Fruit fly (Drosophila melanogaster) whole organism, embryonic: ENCODE measurements around the gene CG4576.

Experiments used
- CG10366 ChIP-seq: fragments of 200-800 bp; sonication (Bioruptor generic); IDR thresholded peaks from 2 replicates; pipeline ENCODE4 v1.3.6; 2022; ENCODE audit warnings: missing biosample characterization, missing genetic modification characterization
- CG10565 ChIP-seq: fragments of 200-800 bp; sonication (Bioruptor generic); optimal IDR thresholded peaks from 3 replicates; lab custom pipeline; 2016; ENCODE audit warnings: missing biosample characterization, mild to moderate bottlenecking, missing genetic modification characterization
- CG10959 ChIP-seq: fragments of 200-800 bp; sonication (Bioruptor generic); IDR thresholded peaks from 2 replicates; pipeline ENCODE4 v1.3.6; 2022; ENCODE audit warnings: missing biosample characterization, missing genetic modification characterization
- CG11398 ChIP-seq: fragments of 200-800 bp; sonication (Bioruptor generic); optimal IDR thresholded peaks from 2 replicates; lab custom pipeline; 2016; ENCODE audit warnings: missing biosample characterization, missing genetic modification characterization
- CG11456 ChIP-seq: fragments of 200-800 bp; sonication (Bioruptor generic); IDR thresholded peaks from 3 replicates; pipeline ENCODE4 v1.3.6; 2022; ENCODE audit warnings: missing biosample characterization, missing genetic modification characterization
- CG12104 ChIP-seq: fragments of 200-800 bp; sonication (Bioruptor generic); optimal IDR thresholded peaks from 3 replicates; lab custom pipeline; 2016; ENCODE audit warnings: missing biosample characterization, missing genetic modification characterization
- CG12299 ChIP-seq: fragments of 200-800 bp; sonication (Bioruptor generic); optimal IDR thresholded peaks from 2 replicates; lab custom pipeline; 2018; ENCODE audit warnings: missing biosample characterization, mild to moderate bottlenecking, missing genetic modification characterization
- CG13424 ChIP-seq: fragments of 200-800 bp; sonication (Bioruptor generic); optimal IDR thresholded peaks from 2 replicates; lab custom pipeline; 2019; ENCODE audit warnings: missing biosample characterization, mild to moderate bottlenecking, missing genetic modification characterization, moderate library complexity
- CG14014 ChIP-seq: fragments of 200-800 bp; sonication (Bioruptor generic); IDR thresholded peaks from 2 replicates; pipeline ENCODE4 v1.3.6; 2022; ENCODE audit warnings: missing biosample characterization, missing genetic modification characterization
- CG15601 ChIP-seq: fragments of 200-800 bp; sonication (Bioruptor generic); optimal IDR thresholded peaks from 3 replicates; lab custom pipeline; 2019; ENCODE audit warnings: missing biosample characterization, mild to moderate bottlenecking, missing genetic modification characterization, moderate library complexity
- CG17359 ChIP-seq: fragments of 200-800 bp; sonication (Bioruptor generic); optimal IDR thresholded peaks from 3 replicates; lab custom pipeline; 2018; ENCODE audit warnings: missing biosample characterization, mild to moderate bottlenecking, missing genetic modification characterization, moderate library complexity
- CG2199 ChIP-seq: fragments of 200-800 bp; sonication (Bioruptor generic); IDR thresholded peaks from 3 replicates; pipeline ENCODE4 v1.3.6; 2022; ENCODE audit warnings: missing biosample characterization, missing genetic modification characterization
- CG31365 ChIP-seq: fragments of 200-800 bp; sonication (Bioruptor generic); optimal IDR thresholded peaks from 2 replicates; lab custom pipeline; 2018; ENCODE audit warnings: missing biosample characterization, mild to moderate bottlenecking, missing genetic modification characterization
- CG3281 ChIP-seq: fragments of 200-800 bp; sonication (Bioruptor generic); optimal IDR thresholded peaks from 3 replicates; lab custom pipeline; 2017; ENCODE audit warnings: missing biosample characterization, mild to moderate bottlenecking, missing genetic modification characterization
- CG34422 ChIP-seq: fragments of 200-800 bp; sonication (Bioruptor generic); IDR thresholded peaks from 3 replicates; pipeline ENCODE4 v1.3.6; 2022; ENCODE audit warnings: missing biosample characterization, missing genetic modification characterization
- CG3726 ChIP-seq: fragments of 200-800 bp; sonication (Bioruptor generic); IDR thresholded peaks from 3 replicates; pipeline ENCODE4, ENCODE4 v1.3.6; 2022; ENCODE audit warnings: missing biosample characterization, missing genetic modification characterization
- CG4328 ChIP-seq: fragments of 200-800 bp; sonication (Bioruptor generic); optimal IDR thresholded peaks from 3 replicates; lab custom pipeline; 2017; ENCODE audit warnings: missing biosample characterization, missing genetic modification reagents, missing genetic modification characterization
- CG6254 ChIP-seq: fragments of 200-800 bp; sonication (Bioruptor generic); optimal IDR thresholded peaks from 3 replicates; lab custom pipeline; 2017; ENCODE audit warnings: mild to moderate bottlenecking, missing biosample characterization, missing genetic modification reagents, missing genetic modification characterization
- CG6689 ChIP-seq: fragments of 200-800 bp; sonication (Bioruptor generic); IDR thresholded peaks from 2 replicates; pipeline ENCODE4 v1.3.6; 2022; ENCODE audit warnings: missing biosample characterization, missing genetic modification characterization
- CG8359 ChIP-seq: fragments of 200-800 bp; sonication (Bioruptor generic); optimal IDR thresholded peaks from 2 replicates; lab custom pipeline; 2017; ENCODE audit warnings: missing biosample characterization, mild to moderate bottlenecking, missing genetic modification characterization, borderline replicate concordance
- CG8765 ChIP-seq: fragments of 200-800 bp; sonication (Bioruptor generic); IDR thresholded peaks from 2 replicates; pipeline ENCODE4 v1.3.6; 2022; ENCODE audit warnings: missing biosample characterization, missing genetic modification characterization
- CHES-1-like ChIP-seq: fragments of 200-800 bp; sonication (Bioruptor generic); optimal IDR thresholded peaks from 2 replicates; lab custom pipeline; 2016; ENCODE audit warnings: missing biosample characterization, missing genetic modification characterization
- Camta ChIP-seq: fragments of 200-800 bp; sonication (Bioruptor generic); optimal IDR thresholded peaks from 2 replicates; lab custom pipeline; 2016; ENCODE audit warnings: missing biosample characterization, missing genetic modification characterization
- Chrac-16 ChIP-seq: fragments of 200-800 bp; sonication (Bioruptor generic); optimal IDR thresholded peaks from 3 replicates; lab custom pipeline; 2016; ENCODE audit warnings: missing biosample characterization, missing genetic modification characterization
- CrebB ChIP-seq: fragments of 200-800 bp; sonication (Bioruptor generic); optimal IDR thresholded peaks from 3 replicates; lab custom pipeline; 2018; ENCODE audit warnings: missing biosample characterization, mild to moderate bottlenecking, missing genetic modification characterization
- Dip2 ChIP-seq: fragments of 200-800 bp; sonication (Bioruptor generic); IDR thresholded peaks from 2 replicates; pipeline ENCODE4 v1.3.6; 2022; ENCODE audit warnings: missing biosample characterization, missing genetic modification characterization
- Fer2 ChIP-seq: fragments of 200-800 bp; sonication (Bioruptor generic); optimal IDR thresholded peaks from 2 replicates; lab custom pipeline; 2018; ENCODE audit warnings: missing biosample characterization, mild to moderate bottlenecking, missing genetic modification characterization, moderate library complexity
- Gsc ChIP-seq: fragments of 200-800 bp; sonication (Bioruptor generic); IDR thresholded peaks from 2 replicates; pipeline ENCODE4 v1.3.6; 2022; ENCODE audit warnings: missing biosample characterization, missing genetic modification characterization
- H2.0 ChIP-seq: fragments of 200-800 bp; sonication (Bioruptor generic); IDR thresholded peaks from 2 replicates; pipeline ENCODE4 v1.3.6; 2022; ENCODE audit warnings: missing biosample characterization, missing genetic modification characterization
- Hand ChIP-seq: fragments of 200-800 bp; sonication (Bioruptor generic); optimal IDR thresholded peaks from 2 replicates; lab custom pipeline; 2017; ENCODE audit warnings: mild to moderate bottlenecking, missing biosample characterization, missing genetic modification reagents, missing genetic modification characterization
- MESR4 ChIP-seq: fragments of 200-800 bp; sonication (Bioruptor generic); optimal IDR thresholded peaks from 2 replicates; lab custom pipeline; 2018; ENCODE audit warnings: missing biosample characterization, mild to moderate bottlenecking, missing genetic modification characterization, moderate library complexity
- Mrtf ChIP-seq: fragments of 200-800 bp; sonication (Bioruptor generic); IDR thresholded peaks from 3 replicates; pipeline ENCODE4 v1.3.6; 2022; ENCODE audit warnings: missing biosample characterization, missing genetic modification characterization
- Nf-YA ChIP-seq: fragments of 200-800 bp; sonication (Bioruptor generic); IDR thresholded peaks from 2 replicates; pipeline ENCODE4 v1.3.6; 2022; ENCODE audit warnings: missing biosample characterization, missing genetic modification characterization
- PHDP ChIP-seq: fragments of 200-800 bp; sonication (Bioruptor generic); optimal IDR thresholded peaks from 3 replicates; lab custom pipeline; 2018; ENCODE audit warnings: missing biosample characterization, mild to moderate bottlenecking, missing genetic modification characterization, moderate library complexity
- Rx ChIP-seq: fragments of 200-800 bp; sonication (Bioruptor generic); IDR thresholded peaks from 2 replicates; pipeline ENCODE4 v1.3.6; 2022; ENCODE audit warnings: missing biosample characterization, missing genetic modification characterization
- Sox102F ChIP-seq: fragments of 200-800 bp; sonication (Bioruptor generic); optimal IDR thresholded peaks from 2 replicates; lab custom pipeline; 2018; ENCODE audit warnings: missing biosample characterization, mild to moderate bottlenecking, missing genetic modification characterization, moderate library complexity
- TFAM ChIP-seq: fragments of 200-800 bp; sonication (Bioruptor generic); optimal IDR thresholded peaks from 2 replicates; lab custom pipeline; 2017; ENCODE audit warnings: missing biosample characterization, missing genetic modification characterization, inconsistent platforms
- ac ChIP-seq: fragments of 200-800 bp; sonication (Bioruptor generic); optimal IDR thresholded peaks from 3 replicates; lab custom pipeline; 2017; ENCODE audit warnings: missing biosample characterization, mild to moderate bottlenecking, missing genetic modification characterization
- br ChIP-seq: fragments of >200 bp; optimal IDR thresholded peaks from 2 replicates; lab custom pipeline; 2017
- crp ChIP-seq, 2 experiments: fragments of 200-800 bp; sonication (Bioruptor generic); optimal IDR thresholded peaks; 2 replicates in 1 of 2; 3 replicates in 1 of 2; lab custom pipeline; 2017; ENCODE audit warnings: missing biosample characterization in 2 of 2, missing genetic modification characterization in 2 of 2, mild to moderate bottlenecking in 1 of 2, moderate library complexity in 1 of 2
- knrl ChIP-seq: fragments of 200-800 bp; sonication (Bioruptor generic); IDR thresholded peaks from 3 replicates; pipeline ENCODE4 v1.3.6; 2022; ENCODE audit warnings: missing biosample characterization, missing genetic modification characterization; ENCODE audit not compliant: partially characterized antibody
- otp ChIP-seq: fragments of 200-800 bp; sonication (Bioruptor generic); IDR thresholded peaks from 3 replicates; pipeline ENCODE4, ENCODE4 v1.3.6; 2022; ENCODE audit warnings: missing biosample characterization, missing genetic modification characterization
- pita ChIP-seq: fragments of 200-800 bp; sonication (Bioruptor generic); optimal IDR thresholded peaks from 2 replicates; lab custom pipeline; 2017; ENCODE audit warnings: missing biosample characterization, mild to moderate bottlenecking, missing genetic modification characterization
- prd ChIP-seq, 3 experiments: fragments of >200 bp in 2 of 3; fragments of 200-800 bp in 1 of 3; sonication (Bioruptor generic) in 1 of 3; optimal IDR thresholded peaks in 2 of 3; IDR thresholded peaks in 1 of 3; 2 replicates in 2 of 3; 3 replicates in 1 of 3; pipeline versions ENCODE4 v1.3.6 to Lab custom; 2017 to 2022; ENCODE audit warnings: missing biosample characterization in 1 of 3, missing genetic modification characterization in 1 of 3
- sima ChIP-seq: fragments of 200-800 bp; sonication (Bioruptor generic); optimal IDR thresholded peaks from 2 replicates; lab custom pipeline; 2016; ENCODE audit warnings: missing biosample characterization, missing genetic modification characterization
- sr ChIP-seq: fragments of 200-800 bp; sonication (Bioruptor generic); IDR thresholded peaks from 3 replicates; pipeline ENCODE4 v1.3.6; 2022; ENCODE audit warnings: missing biosample characterization, missing genetic modification characterization
- tio ChIP-seq: fragments of 200-800 bp; sonication (Bioruptor generic); optimal IDR thresholded peaks from 2 replicates; lab custom pipeline; 2017; ENCODE audit warnings: missing biosample characterization, missing genetic modification characterization, inconsistent platforms
- tll ChIP-seq, 2 experiments: fragments of 200-800 bp in 1 of 2; fragments of >200 bp in 1 of 2; sonication (Bioruptor generic) in 1 of 2; optimal IDR thresholded peaks; 2 replicates each; lab custom pipeline; 2017 to 2019; ENCODE audit warnings: missing biosample characterization in 2 of 2, missing genetic modification characterization in 2 of 2, mild to moderate bottlenecking in 1 of 2, moderate library complexity in 1 of 2

CG4576 gene

DNA sequence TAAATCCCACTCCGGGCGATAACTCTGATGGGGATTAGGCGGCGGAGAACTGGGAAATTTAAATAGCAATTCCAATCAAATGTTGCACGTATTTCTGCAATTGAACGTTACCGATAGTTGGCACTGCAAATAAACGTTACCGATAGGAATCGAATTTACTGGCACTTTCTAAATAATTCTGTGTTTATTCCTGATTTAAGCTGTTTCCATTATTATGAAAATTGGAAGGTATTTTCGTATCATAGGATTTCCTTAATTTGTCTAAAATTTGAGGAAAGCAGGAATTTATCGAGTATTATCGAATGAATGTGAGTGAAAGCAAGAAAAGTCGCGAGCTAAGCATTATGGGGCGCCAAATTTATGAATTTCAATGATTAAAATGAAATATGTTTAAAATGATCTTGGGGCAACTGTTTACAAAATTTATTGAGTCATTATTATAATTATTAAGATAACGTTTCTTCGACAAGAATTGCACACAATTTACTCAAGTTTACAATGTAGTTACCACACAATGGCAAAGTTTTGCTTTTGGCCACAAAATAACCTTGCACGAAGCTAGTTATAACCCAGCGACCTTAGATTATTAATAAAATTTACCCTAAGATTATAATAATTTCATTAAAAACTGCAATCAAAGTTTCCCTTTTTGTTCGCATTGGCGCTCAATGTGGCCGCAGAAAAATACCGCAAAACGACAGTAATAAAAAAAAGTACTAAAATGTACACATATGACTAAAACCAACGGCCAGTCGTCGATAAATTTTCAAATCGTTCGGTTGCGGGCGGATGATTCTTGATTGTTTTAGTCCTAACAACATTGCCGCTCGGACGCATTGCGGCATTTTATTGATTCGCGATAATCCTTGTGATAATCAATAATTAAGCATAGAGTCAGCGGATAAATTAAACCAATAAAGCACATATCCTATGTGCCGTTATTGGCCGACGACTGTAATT is 21.8 kb upstream of the CG4576 start, which contains the start of gene alpha-Man-IIb (continued):
- TF ChIP-seq CG8765 (GFP tag; lab: Robert Waterston, UW), result no peak
- no peak for TF ChIP-seq Chrac-16 (GFP tag; lab: Kevin White, UChicago)
- no peak for TF ChIP-seq CG12104 (GFP tag; lab: Kevin White, UChicago)
- TF ChIP-seq Camta, result peak; percentile 22
- TF ChIP-seq Rx (GFP tag; lab: Robert Waterston, UW), result no peak
- peak; percentile 23; the same call in 1 of the 3 replicates for TF ChIP-seq CG11456 (GFP tag; lab: Robert Waterston, UW)
- no peak for TF ChIP-seq Hand (GFP tag; lab: Kevin White, UChicago)
- no peak for TF ChIP-seq sima (GFP tag; lab: Kevin White, UChicago)
- TF ChIP-seq CG10565 (GFP tag; lab: Kevin White, UChicago), result no peak
- TF ChIP-seq H2.0 (GFP tag; lab: Robert Waterston, UW), result no peak
- no peak for TF ChIP-seq Dip2 (GFP tag; lab: Robert Waterston, UW)
- TF ChIP-seq CG31365 (tag; lab: Kevin White, UChicago), result no peak
- TF ChIP-seq PHDP (tag; lab: Kevin White, UChicago), result no peak
- no peak for TF ChIP-seq ac (GFP tag; lab: Kevin White, UChicago)
- peak; percentile 19 for TF ChIP-seq CHES-1-like (GFP tag; lab: Kevin White, UChicago)
- peak; percentile 23 for TF ChIP-seq CG17359
- TF ChIP-seq CG11398 (GFP tag; lab: Kevin White, UChicago), result no peak
- TF ChIP-seq knrl (GFP tag; lab: Robert Waterston, UW), result peak; percentile 83; the same call in 2 of the 3 replicates
- peak in 1 of 2 experiments; percentile 71 for TF ChIP-seq crp (GFP tag; optimal IDR thresholded peaks at IDR 0.05; lab: Kevin White, UChicago)
- TF ChIP-seq CG13424 (tag; lab: Kevin White, UChicago), result no peak
- peak; percentile 74; the same call in 2 of the 3 replicates for TF ChIP-seq CG2199 (GFP tag; lab: Robert Waterston, UW)
- no peak for TF ChIP-seq sr
- TF ChIP-seq CG8359 (GFP tag; lab: Kevin White, UChicago), result no peak
- TF ChIP-seq CG10959 (GFP tag; lab: Robert Waterston, UW), result no peak
- TF ChIP-seq CG34422 (GFP tag; lab: Robert Waterston, UW), result peak; percentile 84; the same call in 1 of the 3 replicates
- no peak for TF ChIP-seq tio
- peak; percentile 27 for TF ChIP-seq MESR4 (GFP tag; lab: Kevin White, UChicago)
- peak; percentile 51; the same call in 1 of the 3 replicates for TF ChIP-seq otp (GFP tag; lab: Robert Waterston, UW)
- peak; percentile 52 for TF ChIP-seq CG12299
- no peak for TF ChIP-seq Sox102F
- no peak for TF ChIP-seq CG4328 (GFP tag; lab: Kevin White, UChicago)
- TF ChIP-seq CG6254 (GFP tag; lab: Kevin White, UChicago), result no peak
- peak; percentile 19 for TF ChIP-seq CrebB (tag; lab: Kevin White, UChicago)
- no peak for TF ChIP-seq CG3726 (GFP tag; lab: Robert Waterston, UW)
- TF ChIP-seq CG10366 (GFP tag; lab: Robert Waterston, UW), result peak; percentile 12; the same call in 1 of the 2 replicates
- TF ChIP-seq CG14014, result no peak
- TF ChIP-seq CG15601 (tag; lab: Kevin White, UChicago), result no peak
- TF ChIP-seq Mrtf (GFP tag; lab: Robert Waterston, UW), result peak; percentile 39; the same call in 1 of the 3 replicates
- no peak for TF ChIP-seq Fer2 (tag; lab: Kevin White, UChicago)
- TF ChIP-seq CG6689, result no peak
- TF ChIP-seq CG3281 (GFP tag; lab: Kevin White, UChicago), result peak; percentile 1
- no peak for TF ChIP-seq pita (GFP tag; lab: Kevin White, UChicago)
- TF ChIP-seq Nf-YA (GFP tag; lab: Robert Waterston, UW), result 0 out of 2 replicates have a peak, but pooled peaks have one; percentile 6
- no peak for TF ChIP-seq Gsc (GFP tag; lab: Robert Waterston, UW)
- no peak for TF ChIP-seq prd (optimal IDR thresholded peaks at IDR 0.05; lab: Kevin White, UChicago)
- TF ChIP-seq prd (GFP tag; IDR thresholded peaks at IDR 0.05; lab: Robert Waterston, UW), result 0 out of 3 replicates have a peak, but pooled peaks have one; percentile 5
- TF ChIP-seq tll (GFP tag; optimal IDR thresholded peaks at IDR 0.05; lab: Kevin White, UChicago), result no peak
- no peak for TF ChIP-seq br (lab: Kevin White, UChicago)
- TF ChIP-seq TFAM (GFP tag; lab: Kevin White, UChicago), result no peak
